Worm (Caenorhabditis elegans) whole organism, young adult: ENCODE data around the gene nhr-41.
A peak's percentile ranks its signal among the peaks of the same experiment; 100 is the strongest.

ENCODE experiments used
- B0019.2 ChIP-seq: fragments of 200-800 bp; sonication (Bioruptor generic); conservative IDR thresholded peaks from 2 replicates; pipeline ENCODE4 v1.3.6; 2022; ENCODE audit warnings: missing genetic modification reagents, missing genetic modification characterization, missing compliant biosample characterization
- B0261.1 ChIP-seq: sonication (generic microtip); optimal IDR thresholded peaks from 2 replicates; lab custom pipeline; 2016; ENCODE audit warnings: mild to moderate bottlenecking, missing genetic modification characterization, moderate library complexity, missing compliant biosample characterization
- B0336.3 ChIP-seq: fragments of 200-800 bp; sonication (Bioruptor generic); IDR thresholded peaks from 2 replicates; pipeline ENCODE4 v1.3.6; 2022; ENCODE audit warnings: missing genetic modification characterization, missing compliant biosample characterization
- F10E7.11 ChIP-seq: sonication (generic microtip); optimal IDR thresholded peaks from 2 replicates; lab custom pipeline; 2017; ENCODE audit warnings: mild to moderate bottlenecking, missing genetic modification characterization, moderate library complexity, missing compliant biosample characterization
- F33H1.4 ChIP-seq: fragments of 200-800 bp; sonication (Bioruptor generic); IDR thresholded peaks from 2 replicates; pipeline ENCODE4 v1.3.6; 2022; ENCODE audit warnings: missing genetic modification reagents, missing genetic modification characterization, missing compliant biosample characterization
- F37B4.10 ChIP-seq: fragments of 200-800 bp; sonication (Bioruptor generic); IDR thresholded peaks from 2 replicates; pipeline ENCODE4 v1.3.6; 2022; ENCODE audit warnings: missing genetic modification characterization, missing compliant biosample characterization
- Y53G8AR.9 ChIP-seq: fragments of 200-800 bp; sonication (Bioruptor generic); conservative IDR thresholded peaks from 2 replicates; pipeline ENCODE4 v1.3.6; 2022; ENCODE audit warnings: missing genetic modification reagents, missing genetic modification characterization, missing compliant biosample characterization
- Y67H2A.10 ChIP-seq: fragments of 200-800 bp; sonication (Bioruptor generic); conservative IDR thresholded peaks from 2 replicates; pipeline ENCODE4 v1.3.6; 2022; ENCODE audit warnings: missing genetic modification reagents, missing genetic modification characterization, missing compliant biosample characterization
- ama-1 ChIP-seq, 3 experiments: fragments of 150-350 bp in 1 of 3; sonication (generic microtip) in 2 of 3; optimal IDR thresholded peaks; 2 replicates each; lab custom pipeline; 2014 to 2018; ENCODE audit warnings: missing biosample characterization in 2 of 3, missing genetic modification characterization in 2 of 3, missing genetic modification reagents in 2 of 3
- aptf-3 ChIP-seq: fragments of 200-800 bp; sonication (Bioruptor generic); IDR thresholded peaks from 2 replicates; pipeline ENCODE4 v1.3.6; 2022; ENCODE audit warnings: missing genetic modification characterization, missing compliant biosample characterization
- atf-7 ChIP-seq: sonication (generic microtip); optimal IDR thresholded peaks from 2 replicates; lab custom pipeline; 2017; ENCODE audit warnings: mild to moderate bottlenecking, missing genetic modification characterization, missing compliant biosample characterization
- bed-1 ChIP-seq: fragments of 200-800 bp; sonication (Bioruptor generic); IDR thresholded peaks from 2 replicates; pipeline ENCODE4 v1.3.6; 2022; ENCODE audit warnings: missing genetic modification reagents, missing genetic modification characterization, missing compliant biosample characterization
- ccch-3 ChIP-seq: fragments of 200-800 bp; sonication (Bioruptor generic); optimal IDR thresholded peaks from 2 replicates; lab custom pipeline; 2018; ENCODE audit warnings: mild to moderate bottlenecking, missing genetic modification characterization, missing compliant biosample characterization
- ceh-27 ChIP-seq: fragments of 200-800 bp; sonication (Bioruptor generic); optimal IDR thresholded peaks from 2 replicates; lab custom pipeline; 2018; ENCODE audit warnings: mild to moderate bottlenecking, missing genetic modification characterization, moderate library complexity, missing compliant biosample characterization
- dox-1 ChIP-seq: fragments of 200-800 bp; sonication (Bioruptor generic); IDR thresholded peaks from 2 replicates; pipeline ENCODE4 v1.3.6; 2022; ENCODE audit warnings: missing genetic modification reagents, missing genetic modification characterization, missing compliant biosample characterization
- egl-44 ChIP-seq: fragments of 200-800 bp; sonication (Bioruptor generic); IDR thresholded peaks from 2 replicates; pipeline ENCODE4 v1.3.6; 2022; ENCODE audit warnings: missing genetic modification reagents, missing genetic modification characterization, missing compliant biosample characterization
- egrh-3 ChIP-seq: fragments of 200-800 bp; sonication (Bioruptor generic); IDR thresholded peaks from 2 replicates; pipeline ENCODE4 v1.3.6; 2022; ENCODE audit warnings: missing genetic modification reagents, missing genetic modification characterization, missing compliant biosample characterization
- ets-4 ChIP-seq: fragments of 200-800 bp; sonication (Bioruptor generic); optimal IDR thresholded peaks from 2 replicates; lab custom pipeline; 2018; ENCODE audit warnings: mild to moderate bottlenecking, missing genetic modification characterization, missing compliant biosample characterization
- gei-17 ChIP-seq: fragments of 200-800 bp; sonication (Bioruptor generic); optimal IDR thresholded peaks from 2 replicates; lab custom pipeline; 2018; ENCODE audit warnings: mild to moderate bottlenecking, missing genetic modification characterization, missing compliant biosample characterization
- hlh-26 ChIP-seq: fragments of 200-800 bp; sonication (Bioruptor generic); conservative IDR thresholded peaks from 2 replicates; pipeline ENCODE4 v1.3.6; 2022; ENCODE audit warnings: missing genetic modification reagents, missing genetic modification characterization, missing compliant biosample characterization
- lin-26 ChIP-seq: fragments of 200-800 bp; sonication (Bioruptor generic); IDR thresholded peaks from 2 replicates; pipeline ENCODE4 v1.3.6; 2022; ENCODE audit warnings: missing genetic modification reagents, missing genetic modification characterization, missing compliant biosample characterization
- lin-54 ChIP-seq: fragments of 200-800 bp; sonication (Bioruptor generic); optimal IDR thresholded peaks from 2 replicates; lab custom pipeline; 2018; ENCODE audit warnings: mild to moderate bottlenecking, missing genetic modification characterization, missing compliant biosample characterization
- lir-1 ChIP-seq: fragments of 200-800 bp; sonication (Bioruptor generic); conservative IDR thresholded peaks from 2 replicates; pipeline ENCODE4 v1.3.6; 2022; ENCODE audit warnings: missing genetic modification reagents, missing genetic modification characterization, missing compliant biosample characterization
- lsl-1 ChIP-seq: fragments of 200-800 bp; sonication (Bioruptor generic); optimal IDR thresholded peaks from 2 replicates; lab custom pipeline; 2018; ENCODE audit warnings: mild to moderate bottlenecking, missing genetic modification characterization, moderate library complexity, missing compliant biosample characterization
- mcd-1 ChIP-seq: fragments of 200-800 bp; sonication (Bioruptor generic); IDR thresholded peaks from 2 replicates; pipeline ENCODE4 v1.3.6; 2022; ENCODE audit warnings: missing genetic modification reagents, missing genetic modification characterization, missing compliant biosample characterization
- mel-28 ChIP-seq: sonication (generic microtip); optimal IDR thresholded peaks from 2 replicates; lab custom pipeline; 2016; ENCODE audit warnings: borderline replicate concordance, mild to moderate bottlenecking, missing genetic modification characterization, missing compliant biosample characterization
- mes-4 ChIP-seq: sonication (generic microtip); optimal IDR thresholded peaks from 2 replicates; lab custom pipeline; 2016; ENCODE audit warnings: missing genotype, missing genetic modification characterization, missing compliant biosample characterization
- nhr-179 ChIP-seq: sonication (generic microtip); optimal IDR thresholded peaks from 2 replicates; lab custom pipeline; 2016; ENCODE audit warnings: mild to moderate bottlenecking, missing genetic modification characterization, missing compliant biosample characterization
- nhr-80 ChIP-seq: sonication (generic microtip); optimal IDR thresholded peaks from 2 replicates; lab custom pipeline; 2016; ENCODE audit warnings: missing genetic modification characterization, missing compliant biosample characterization
- rpc-1 ChIP-seq, 2 experiments: fragments of 150-350 bp in 1 of 2; sonication (generic microtip) in 1 of 2; optimal IDR thresholded peaks; 2 replicates each; lab custom pipeline; 2014 to 2018; ENCODE audit warnings: missing biosample characterization in 1 of 2, missing genetic modification characterization in 1 of 2, missing genetic modification reagents in 1 of 2, missing genotype in 1 of 2
- sdz-38 ChIP-seq: sonication (generic microtip); optimal IDR thresholded peaks from 2 replicates; lab custom pipeline; 2016; ENCODE audit warnings: missing genotype, missing genetic modification characterization, missing compliant biosample characterization
- snpc-1.1 ChIP-seq: sonication (generic microtip); optimal IDR thresholded peaks from 2 replicates; lab custom pipeline; 2017; ENCODE audit warnings: missing genetic modification characterization, mild to moderate bottlenecking, missing compliant biosample characterization, antibody characterized with exemption, moderate library complexity, missing genotype, missing genetic modification reagents; ENCODE audit not compliant: insufficient read depth
- somi-1 ChIP-seq: fragments of 200-800 bp; sonication (Bioruptor generic); optimal IDR thresholded peaks from 2 replicates; lab custom pipeline; 2018; ENCODE audit warnings: mild to moderate bottlenecking, missing genetic modification characterization, missing compliant biosample characterization
- tbp1 ChIP-seq: fragments of 200-800 bp; sonication (Bioruptor generic); optimal IDR thresholded peaks from 2 replicates; lab custom pipeline; 2018; ENCODE audit warnings: mild to moderate bottlenecking, missing genetic modification characterization, missing compliant biosample characterization
- zfh-2 ChIP-seq: fragments of 200-800 bp; sonication (Bioruptor generic); conservative IDR thresholded peaks from 2 replicates; pipeline ENCODE4 v1.3.6; 2022; ENCODE audit warnings: missing genetic modification reagents, missing genetic modification characterization, missing compliant biosample characterization
- zim-3 ChIP-seq: sonication (generic microtip); optimal IDR thresholded peaks from 2 replicates; lab custom pipeline; 2017; ENCODE audit warnings: mild to moderate bottlenecking, missing genetic modification characterization, moderate library complexity, missing compliant biosample characterization
- ztf-26 ChIP-seq: sonication (generic microtip); optimal IDR thresholded peaks from 2 replicates; lab custom pipeline; 2017; ENCODE audit warnings: missing genetic modification characterization, missing compliant biosample characterization
- ztf-28 ChIP-seq: fragments of 200-800 bp; sonication (Bioruptor generic); IDR thresholded peaks from 2 replicates; pipeline ENCODE4 v1.3.6; 2022; ENCODE audit warnings: missing genetic modification reagents, missing genetic modification characterization, missing compliant biosample characterization
- ztf-6 ChIP-seq: fragments of 200-800 bp; sonication (Bioruptor generic); IDR thresholded peaks from 2 replicates; pipeline ENCODE4 v1.3.6; 2022; ENCODE audit warnings: missing genetic modification reagents, missing genetic modification characterization, missing compliant biosample characterization

nhr-41 gene

DNA sequence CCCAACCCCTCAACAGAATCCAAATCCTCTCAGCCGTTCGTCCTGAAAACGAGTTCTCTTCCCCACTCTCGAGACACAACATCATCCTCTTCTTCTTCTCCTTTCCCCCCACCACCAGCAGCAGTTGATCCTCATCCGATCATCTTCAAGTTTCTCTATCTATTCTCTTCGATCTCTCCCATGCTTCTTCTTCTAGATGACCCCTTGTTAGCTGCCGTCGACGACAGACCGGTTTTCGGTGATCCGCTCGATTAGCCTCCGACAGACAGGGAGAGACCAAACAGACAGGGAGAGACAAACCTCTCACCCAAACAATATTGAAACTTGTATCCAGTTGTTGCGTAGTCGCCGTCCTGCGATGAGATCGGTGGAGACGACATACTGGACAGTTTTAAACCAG lies 14.7 kb upstream of the nhr-41 start:
- no peak for TF ChIP-seq ets-4 (GFP tag; lab: Kevin White, UChicago)
- TF ChIP-seq lir-1 (GFP tag; lab: Robert Waterston, UW) = no peak
- TF ChIP-seq mel-28 (tag; lab: Kevin White, UChicago) = no peak
- TF ChIP-seq ztf-6 (GFP tag; lab: Robert Waterston, UW) = no peak
- TF ChIP-seq atf-7 = no peak
- no peak for TF ChIP-seq sdz-38
- no peak for TF ChIP-seq bed-1 (GFP tag; lab: Robert Waterston, UW)
- TF ChIP-seq F10E7.11 (tag; lab: Kevin White, UChicago) = no peak
- no peak for TF ChIP-seq hlh-26 (GFP tag; lab: Robert Waterston, UW)
- no peak for TF ChIP-seq lin-26 (GFP tag; lab: Robert Waterston, UW)
- TF ChIP-seq lin-54 (GFP tag; lab: Kevin White, UChicago) = no peak
- TF ChIP-seq somi-1 (GFP tag; lab: Kevin White, UChicago) = no peak
- no peak for TF ChIP-seq nhr-179 (tag; lab: Kevin White, UChicago)
- no peak for TF ChIP-seq Y53G8AR.9
- TF ChIP-seq tbp1 (GFP tag; lab: Kevin White, UChicago) = no peak
- no peak for TF ChIP-seq nhr-80
- no peak for TF ChIP-seq aptf-3

DNA sequence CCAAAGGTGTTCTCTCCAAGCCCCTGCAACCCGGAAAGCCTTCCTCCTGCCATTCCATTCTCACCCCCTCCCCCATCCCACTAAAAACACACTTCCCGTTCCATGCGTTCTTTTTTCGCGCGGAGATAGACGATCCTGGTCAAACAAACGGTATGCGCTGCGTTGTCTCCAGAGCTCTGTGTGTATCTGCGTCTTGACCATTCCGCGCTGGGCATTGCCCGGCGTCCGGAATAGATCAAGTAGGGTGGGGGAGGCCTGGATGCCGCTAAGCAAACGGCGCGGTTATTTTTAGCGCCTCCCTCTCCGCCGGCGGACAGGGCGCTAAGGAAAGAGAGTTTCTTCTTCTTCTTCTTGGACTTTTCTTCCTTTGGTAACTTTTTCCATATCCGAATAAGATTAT lies 10.7 kb upstream of the nhr-41 start:
- no peak for TF ChIP-seq zim-3 (tag; lab: Kevin White, UChicago)
- TF ChIP-seq zfh-2 (GFP tag; lab: Robert Waterston, UW) = peak; percentile 75

DNA sequence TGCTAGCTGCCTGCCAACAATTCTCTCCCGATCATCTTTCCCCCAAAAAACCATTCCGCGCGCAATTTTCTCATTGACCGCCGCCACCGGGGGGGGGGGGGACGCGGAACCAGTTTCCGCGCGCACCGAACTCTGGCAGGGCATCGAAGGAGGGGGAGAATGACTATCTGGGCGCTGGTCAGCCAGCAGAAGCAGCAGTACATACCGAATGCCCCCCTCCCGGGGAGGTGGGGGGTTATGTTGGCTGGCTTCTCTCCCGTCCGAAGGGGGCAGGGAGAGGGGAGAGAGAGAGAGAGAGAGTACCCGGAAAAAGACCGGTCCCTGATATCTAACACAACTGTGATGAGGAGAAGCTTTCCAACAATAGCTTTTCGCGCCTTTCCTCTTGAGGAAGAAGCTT lies 8.3 kb upstream of the nhr-41 start:
- TF ChIP-seq zfh-2 (GFP tag; lab: Robert Waterston, UW) (peak; percentile 96), dox-1 (GFP tag; lab: Robert Waterston, UW) (peak; percentile 40; the same call in 1 of the 2 replicates), egrh-3 (GFP tag; lab: Robert Waterston, UW) (peak; percentile 97), B0336.3 (GFP tag; lab: Robert Waterston, UW) (no peak), ztf-26 (tag; lab: Kevin White, UChicago) (peak; percentile 3), ceh-27 (GFP tag; lab: Kevin White, UChicago) (peak; percentile 4), egl-44 (GFP tag; lab: Robert Waterston, UW) (no peak), mcd-1 (GFP tag; lab: Robert Waterston, UW) (peak; percentile 46; the same call in 1 of the 2 replicates), mes-4 (no peak)

DNA sequence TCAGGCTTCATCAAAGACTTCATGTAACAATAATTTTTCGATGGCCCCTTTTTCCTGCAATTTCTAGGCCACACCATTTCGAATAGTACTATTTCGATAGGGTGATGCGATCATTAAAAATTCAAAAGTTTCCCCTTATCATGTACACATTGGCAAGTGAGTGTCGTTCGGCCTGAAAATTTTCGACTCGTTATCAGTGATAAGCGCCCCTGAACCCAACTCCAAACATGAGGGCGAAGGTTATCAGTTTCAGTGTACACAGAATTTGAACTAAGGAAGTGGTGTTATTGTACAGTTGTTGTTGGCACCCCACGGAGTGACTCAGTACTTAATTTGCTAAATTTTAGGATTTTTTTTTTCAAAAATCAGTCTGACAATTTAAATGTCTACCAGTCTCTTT lies 7.1 kb upstream of the nhr-41 start:
- TF ChIP-seq ets-4 (GFP tag; lab: Kevin White, UChicago) = peak; percentile 50
- TF ChIP-seq ama-1 (optimal IDR thresholded peaks at IDR 0.05; lab: Kevin White, UChicago) = no peak
- no peak for TF ChIP-seq ama-1 (GFP tag; optimal IDR thresholded peaks at IDR 0.05; lab: Kevin White, UChicago)
- no peak for TF ChIP-seq gei-17 (GFP tag; lab: Kevin White, UChicago)
- no peak for TF ChIP-seq F37B4.10 (GFP tag; lab: Robert Waterston, UW)
- TF ChIP-seq dox-1 (GFP tag; lab: Robert Waterston, UW) = peak; percentile 61; the same call in 1 of the 2 replicates
- TF ChIP-seq B0019.2 (GFP tag; lab: Robert Waterston, UW) = no peak
- no peak for TF ChIP-seq lsl-1
- TF ChIP-seq nhr-80 = peak; percentile 94

DNA sequence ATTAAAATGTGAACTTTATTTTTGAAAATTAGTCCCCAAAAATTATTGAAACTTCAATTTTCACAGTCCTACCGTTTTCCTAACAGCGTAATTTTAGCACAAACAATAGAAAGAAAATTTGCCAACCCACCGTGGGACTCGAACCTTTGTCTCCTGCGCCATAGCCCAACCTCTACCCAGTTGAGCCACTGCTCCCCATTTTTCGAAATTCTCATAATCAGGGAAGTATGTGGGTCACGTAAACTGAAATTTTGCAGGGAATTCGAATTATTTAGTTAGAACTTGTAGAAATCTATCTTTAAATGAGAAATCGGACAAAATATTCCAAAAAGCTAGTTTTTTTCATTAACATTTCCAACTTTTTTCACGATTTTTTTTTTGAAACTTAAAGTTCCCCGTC lies 5.7 kb upstream of the nhr-41 start:
- TF ChIP-seq dox-1 (GFP tag; lab: Robert Waterston, UW) = no peak
- TF ChIP-seq lsl-1 = no peak
- no peak for TF ChIP-seq ztf-28
- TF ChIP-seq B0261.1 = peak; percentile 16
- no peak for TF ChIP-seq snpc-1.1 (tag; lab: Kevin White, UChicago)
- peak; percentile 70 for TF ChIP-seq tbp1 (GFP tag; lab: Kevin White, UChicago)
- TF ChIP-seq Y67H2A.10 = no peak
- peak; percentile 8 for TF ChIP-seq rpc-1 (optimal IDR thresholded peaks at IDR 0.05; lab: Kevin White, UChicago)
- peak; percentile 52 for TF ChIP-seq rpc-1 (tag; optimal IDR thresholded peaks at IDR 0.05; lab: Kevin White, UChicago)
- no peak for TF ChIP-seq ccch-3 (GFP tag; lab: Kevin White, UChicago)
- no peak for TF ChIP-seq F33H1.4
